Worm (Caenorhabditis elegans) whole organism, L2 larva: Measurements from ENCODE around the gene tsp-10.

Experiments used
- F13H6.1 ChIP-seq: sonication (generic microtip); optimal IDR thresholded peaks from 2 replicates; lab custom pipeline; 2016; ENCODE audit warnings: missing genetic modification characterization, missing compliant biosample characterization
- R02D3.7 ChIP-seq: fragments of 150-350 bp; optimal IDR thresholded peaks from 2 replicates; lab custom pipeline; 2014; ENCODE audit warnings: missing biosample characterization, missing genetic modification characterization
- Y55F3AM.14 ChIP-seq: fragments of 200-800 bp; sonication (Bioruptor generic); optimal IDR thresholded peaks from 2 replicates; lab custom pipeline; 2018; ENCODE audit warnings: mild to moderate bottlenecking, missing genetic modification characterization, missing compliant biosample characterization
- ZK546.5 ChIP-seq: sonication (generic microtip); optimal IDR thresholded peaks from 2 replicates; lab custom pipeline; 2017; ENCODE audit warnings: missing biosample characterization, missing genetic modification characterization
- alr-1 ChIP-seq: fragments of 150-350 bp; optimal IDR thresholded peaks from 2 replicates; lab custom pipeline; 2014; ENCODE audit warnings: missing biosample characterization, missing genetic modification characterization
- aly-2 ChIP-seq: fragments of 150-350 bp; optimal IDR thresholded peaks from 2 replicates; lab custom pipeline; 2014; ENCODE audit warnings: missing biosample characterization, missing genetic modification characterization
- ama-1 ChIP-seq: fragments of 150-350 bp; optimal IDR thresholded peaks from 2 replicates; lab custom pipeline; 2018; ENCODE audit warnings: inconsistent platforms
- ceh-82 ChIP-seq: fragments of 150-350 bp; optimal IDR thresholded peaks from 2 replicates; lab custom pipeline; 2014; ENCODE audit warnings: missing biosample characterization, missing genetic modification characterization
- dmd-4 ChIP-seq: sonication (generic microtip); optimal IDR thresholded peaks from 2 replicates; lab custom pipeline; 2017; ENCODE audit warnings: missing biosample characterization, missing genetic modification characterization
- egl-27 ChIP-seq: sonication (generic microtip); optimal IDR thresholded peaks from 3 replicates; lab custom pipeline; 2017; ENCODE audit warnings: missing biosample characterization, missing genetic modification reagents, missing genetic modification characterization
- elt-1 ChIP-seq: fragments of 150-350 bp; optimal IDR thresholded peaks from 2 replicates; lab custom pipeline; 2014; ENCODE audit warnings: missing biosample characterization, missing genetic modification characterization
- elt-3 ChIP-seq: sonication (generic microtip); optimal IDR thresholded peaks from 2 replicates; lab custom pipeline; 2017; ENCODE audit warnings: missing biosample characterization, missing genetic modification characterization
- fos-1 ChIP-seq: fragments of 150-350 bp; optimal IDR thresholded peaks from 2 replicates; lab custom pipeline; 2014; ENCODE audit warnings: missing biosample characterization, missing genetic modification characterization
- lin-11 ChIP-seq: fragments of 150-350 bp; sonication (generic microtip); optimal IDR thresholded peaks from 2 replicates; lab custom pipeline; 2014; ENCODE audit warnings: missing biosample characterization, missing genetic modification characterization, inconsistent platforms, mixed read lengths
- lin-13 ChIP-seq: fragments of 150-350 bp; optimal IDR thresholded peaks from 2 replicates; lab custom pipeline; 2014; ENCODE audit warnings: missing biosample characterization, missing genetic modification reagents, missing genetic modification characterization
- lsy-2 ChIP-seq, 2 experiments: fragments of 150-350 bp in 1 of 2; sonication (generic microtip) in 1 of 2; optimal IDR thresholded peaks; 2 replicates each; lab custom pipeline; 2014 to 2017; ENCODE audit warnings: missing biosample characterization in 2 of 2, missing genetic modification characterization in 2 of 2
- mab-5 ChIP-seq: fragments of 150-350 bp; optimal IDR thresholded peaks from 2 replicates; lab custom pipeline; 2014; ENCODE audit warnings: missing biosample characterization, missing genetic modification characterization
- mbf-1 ChIP-seq: sonication (generic microtip); optimal IDR thresholded peaks from 2 replicates; lab custom pipeline; 2017; ENCODE audit warnings: missing biosample characterization, missing genetic modification characterization
- mdl-1 ChIP-seq, 2 experiments: fragments of 150-350 bp in 1 of 2; sonication (generic microtip) in 1 of 2; optimal IDR thresholded peaks; 2 replicates each; lab custom pipeline; 2017; ENCODE audit warnings: missing biosample characterization in 2 of 2, missing genetic modification characterization in 2 of 2
- nhr-11 ChIP-seq: fragments of 150-350 bp; optimal IDR thresholded peaks from 2 replicates; lab custom pipeline; 2014; ENCODE audit warnings: missing biosample characterization, missing genetic modification characterization
- nhr-12 ChIP-seq: fragments of 150-350 bp; optimal IDR thresholded peaks from 2 replicates; lab custom pipeline; 2014; ENCODE audit warnings: missing biosample characterization, missing genetic modification characterization
- nhr-21 ChIP-seq: fragments of 150-350 bp; optimal IDR thresholded peaks from 2 replicates; lab custom pipeline; 2014; ENCODE audit warnings: missing biosample characterization, missing genetic modification characterization
- nhr-25 ChIP-seq: fragments of 150-350 bp; sonication (generic microtip); optimal IDR thresholded peaks from 3 replicates; lab custom pipeline; 2014; ENCODE audit warnings: missing biosample characterization, missing genetic modification characterization
- peb-1 ChIP-seq: fragments of 150-350 bp; optimal IDR thresholded peaks from 2 replicates; lab custom pipeline; 2014; ENCODE audit warnings: missing biosample characterization, missing genetic modification characterization
- sem-4 ChIP-seq: fragments of 150-350 bp; optimal IDR thresholded peaks from 2 replicates; lab custom pipeline; 2014; ENCODE audit warnings: missing biosample characterization, missing genetic modification reagents, missing genetic modification characterization
- skn-1 ChIP-seq: sonication (generic microtip); optimal IDR thresholded peaks from 2 replicates; lab custom pipeline; 2017; ENCODE audit warnings: missing biosample characterization, missing genetic modification characterization
- sma-3 ChIP-seq: sonication (generic microtip); optimal IDR thresholded peaks from 2 replicates; lab custom pipeline; 2016; ENCODE audit warnings: missing genetic modification reagents, missing genetic modification characterization, missing compliant biosample characterization
- sma-9 ChIP-seq, 2 experiments: fragments of 150-350 bp in 1 of 2; sonication (generic microtip) in 1 of 2; optimal IDR thresholded peaks; 2 replicates each; lab custom pipeline; 2014 to 2016; ENCODE audit warnings: missing genetic modification characterization in 2 of 2, mild to moderate bottlenecking in 1 of 2, missing biosample characterization in 1 of 2, missing compliant biosample characterization in 1 of 2, missing genetic modification reagents in 1 of 2, moderate library complexity in 1 of 2
- unc-39 ChIP-seq: fragments of 150-350 bp; optimal IDR thresholded peaks from 2 replicates; lab custom pipeline; 2014; ENCODE audit warnings: missing biosample characterization, missing genetic modification characterization
- unc-62 ChIP-seq: fragments of 150-350 bp; optimal IDR thresholded peaks from 2 replicates; lab custom pipeline; 2014; ENCODE audit warnings: missing biosample characterization, missing genetic modification reagents, missing genetic modification characterization
- ztf-1 ChIP-seq: fragments of 200-800 bp; sonication (Bioruptor generic); conservative IDR thresholded peaks from 2 replicates; pipeline ENCODE4 v1.3.6; 2022; ENCODE audit warnings: missing genetic modification characterization, missing compliant biosample characterization

Gene tsp-10

DNA sequence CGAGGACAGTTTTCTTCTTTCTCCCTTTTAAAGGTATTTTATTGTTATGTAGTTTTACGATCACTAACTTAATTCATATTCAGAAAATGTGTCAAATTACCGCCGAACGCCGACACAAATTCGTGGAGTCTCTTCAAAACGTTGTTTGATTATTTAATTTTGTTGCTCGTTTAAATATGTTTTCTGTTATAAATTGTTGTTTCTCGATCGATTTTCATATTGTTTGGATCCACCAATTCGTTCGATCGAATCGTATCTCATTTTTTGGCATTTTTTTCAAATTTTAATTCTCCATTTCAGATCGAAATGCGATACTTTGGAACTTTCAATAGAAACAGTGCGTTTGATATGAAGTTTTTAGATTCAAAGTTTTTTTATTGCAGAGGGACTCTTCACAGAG lies 24.2 kb downstream of the tsp-10 start, which contains the start of gene F41G3.6:
F41G3.6 (plus strand) TSS at position 301 of the 400 bp plus-strand sequence.
- TF ChIP-seq mdl-1 (tag; optimal IDR thresholded peaks at IDR 0.05; lab: Kevin White, UChicago) (no peak), nhr-21 (tag; lab: Kevin White, UChicago) (no peak), elt-3 (tag; lab: Kevin White, UChicago) (no peak), dmd-4 (tag; lab: Kevin White, UChicago) (no peak), nhr-25 (tag; lab: Kevin White, UChicago) (no peak), ama-1 (lab: Kevin White, UChicago) (no peak), lin-11 (tag; lab: Kevin White, UChicago) (no peak), nhr-12 (tag; lab: Kevin White, UChicago) (no peak), peb-1 (no peak), sma-3 (no peak), alr-1 (no peak), elt-1 (no peak), egl-27 (tag; lab: Kevin White, UChicago) (no peak), ZK546.5 (no peak), ztf-1 (no peak), unc-39 (tag; lab: Kevin White, UChicago) (no peak), skn-1 (no peak)

ce11 chrII:6744648-6745047 lies 26.3 kb downstream of the tsp-10 start, which contains the start of gene ins-15:
ins-15 (minus strand) TSS chrII:6744748.
- TF ChIP-seq ceh-82 (tag; lab: Kevin White, UChicago) (no peak), sma-3 (no peak), nhr-11 (no peak), aly-2 (tag; lab: Kevin White, UChicago) (no peak), sem-4 (no peak), nhr-12 (tag; lab: Kevin White, UChicago) (no peak), alr-1 (no peak), ama-1 (lab: Kevin White, UChicago) (no peak)

ce11 chrII:6745783-6746182 lies 27.4 kb downstream of the tsp-10 start, which contains the start of gene ins-14:
ins-14 (minus strand) TSS chrII:6745814.
- TF ChIP-seq nhr-11, result no peak
- peak; percentile 33 for TF ChIP-seq sma-9 (GFP tag; optimal IDR thresholded peaks at IDR 0.05; lab: Kevin White, UChicago)
- TF ChIP-seq sma-9 (tag; optimal IDR thresholded peaks at IDR 0.05; lab: Kevin White, UChicago), result no peak

DNA sequence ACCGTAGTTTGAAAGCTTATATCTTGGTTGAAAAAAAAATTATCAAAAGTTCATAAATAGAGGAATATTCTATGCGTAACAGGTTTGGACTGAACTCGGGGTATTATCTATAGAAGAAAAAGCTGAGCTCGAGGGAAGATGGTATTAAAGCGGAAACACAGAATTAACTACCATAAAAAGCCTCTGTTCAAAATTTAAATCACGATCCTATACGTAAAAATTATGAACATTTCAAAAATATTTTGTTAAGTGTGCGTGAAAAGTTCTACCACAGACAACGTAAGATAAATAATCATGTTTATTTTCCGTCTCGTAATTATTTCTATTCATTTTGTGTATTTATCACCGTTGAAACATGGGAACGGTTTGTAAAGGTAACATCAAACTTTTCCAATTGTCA lies 28.0 kb downstream of the tsp-10 start, which contains the start of gene F41G3.5:
F41G3.5 (plus strand) TSS at position 301 of the 400 bp plus-strand sequence.
- no peak for TF ChIP-seq elt-3 (tag; lab: Kevin White, UChicago)
- TF ChIP-seq Y55F3AM.14 (GFP tag; lab: Kevin White, UChicago), result no peak
- TF ChIP-seq mab-5, result no peak

- no peak for TF ChIP-seq mdl-1 (tag; optimal IDR thresholded peaks at IDR 0.05; lab: Kevin White, UChicago)
Observed at ce11 chrII:6749422-6749821, 31.0 kb downstream of the tsp-10 start, which contains the start of gene F41G3.10. F41G3.10 (minus strand) TSS chrII:6749522.

DNA sequence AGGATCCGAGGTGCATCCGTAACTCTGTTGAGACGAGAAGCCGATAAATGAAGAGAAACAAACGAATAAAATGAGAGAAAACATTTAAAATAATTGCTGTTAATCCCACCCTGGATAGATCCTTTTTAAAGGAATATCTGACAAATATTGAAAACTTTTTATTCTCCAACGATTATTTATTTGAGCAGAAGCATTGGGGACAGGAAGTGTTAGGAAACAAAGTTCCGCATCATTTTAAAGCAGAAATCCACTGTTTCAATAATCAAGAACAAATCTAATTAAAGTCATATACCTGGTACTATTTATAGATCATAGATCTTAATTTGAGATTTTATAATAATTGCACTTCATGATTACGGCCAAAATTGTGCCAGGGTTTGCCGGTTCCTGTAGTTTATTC lies 32.5 kb downstream of the tsp-10 start, which contains the start of gene F41G3.20:
F41G3.20 (minus strand) TSS at position 101 of the 400 bp plus-strand sequence.
- TF ChIP-seq fos-1 (tag; lab: Kevin White, UChicago), result no peak
- TF ChIP-seq peb-1, result no peak
- no peak for TF ChIP-seq F13H6.1 (tag; lab: Kevin White, UChicago)
- no peak for TF ChIP-seq lin-11 (tag; lab: Kevin White, UChicago)
- no peak for TF ChIP-seq mbf-1 (tag; lab: Kevin White, UChicago)
- no peak for TF ChIP-seq lsy-2 (tag; optimal IDR thresholded peaks at IDR 0.05; lab: Kevin White, UChicago)
- no peak for TF ChIP-seq alr-1
- no peak for TF ChIP-seq skn-1
- TF ChIP-seq lin-13, result no peak
- TF ChIP-seq ceh-82 (tag; lab: Kevin White, UChicago), result no peak
- TF ChIP-seq mab-5, result no peak
- TF ChIP-seq nhr-25 (tag; lab: Kevin White, UChicago), result no peak
- no peak for TF ChIP-seq unc-62 (GFP tag; lab: Kevin White, UChicago)
- no peak for TF ChIP-seq R02D3.7 (tag; lab: Kevin White, UChicago)
